Worm (Caenorhabditis elegans) whole organism, L1 larva: ENCODE results near the gene T04H1.12.

Experiments
- F16B12.6 ChIP-seq: fragments of 150-350 bp; optimal IDR thresholded peaks from 2 replicates; lab custom pipeline; 2014; ENCODE audit warnings: missing biosample characterization, missing genetic modification characterization
- aha-1 ChIP-seq: fragments of 150-350 bp; optimal IDR thresholded peaks from 2 replicates; lab custom pipeline; 2014; ENCODE audit warnings: missing biosample characterization, missing genetic modification characterization
- ama-1 ChIP-seq: fragments of 150-350 bp; optimal IDR thresholded peaks from 2 replicates; lab custom pipeline; 2014
- elt-2 ChIP-seq: sonication (generic microtip); optimal IDR thresholded peaks from 2 replicates; lab custom pipeline; 2016; ENCODE audit warnings: missing genetic modification characterization, mild to moderate bottlenecking, inconsistent platforms, missing compliant biosample characterization, missing genetic modification reagents
- fkh-10 ChIP-seq: sonication (generic microtip); optimal IDR thresholded peaks from 2 replicates; lab custom pipeline; 2017; ENCODE audit warnings: missing biosample characterization, missing genetic modification reagents, missing genetic modification characterization
- lin-35 ChIP-seq, 2 experiments: fragments of 150-350 bp; optimal IDR thresholded peaks; 2 replicates each; lab custom pipeline; 2014; ENCODE audit warnings: missing biosample characterization in 2 of 2, missing genetic modification characterization in 2 of 2, missing genetic modification reagents in 2 of 2
- mep-1 ChIP-seq: fragments of 150-350 bp; optimal IDR thresholded peaks from 2 replicates; lab custom pipeline; 2014; ENCODE audit warnings: missing biosample characterization, missing genetic modification characterization
- nhr-28 ChIP-seq: fragments of 150-350 bp; optimal IDR thresholded peaks from 2 replicates; lab custom pipeline; 2014; ENCODE audit warnings: missing biosample characterization, missing genetic modification characterization
- nhr-71 ChIP-seq: sonication (generic microtip); optimal IDR thresholded peaks from 2 replicates; lab custom pipeline; 2016; ENCODE audit warnings: mild to moderate bottlenecking, missing genetic modification characterization, moderate library complexity, missing compliant biosample characterization
- skn-1 ChIP-seq: fragments of 150-350 bp; optimal IDR thresholded peaks from 2 replicates; lab custom pipeline; 2014; ENCODE audit warnings: missing biosample characterization, missing genetic modification characterization

- TF ChIP-seq fkh-10 (GFP tag; lab: Kevin White, UChicago) (no peak), nhr-28 (tag; lab: Kevin White, UChicago) (no peak), lin-35 (GFP tag; optimal IDR thresholded peaks at IDR 0.05; lab: Kevin White, UChicago) (no peak), skn-1 (tag; lab: Kevin White, UChicago) (no peak), F16B12.6 (tag; lab: Kevin White, UChicago) (no peak), elt-2 (tag; lab: Kevin White, UChicago) (no peak), nhr-71 (tag; lab: Kevin White, UChicago) (no peak), aha-1 (no peak), mep-1 (tag; lab: Kevin White, UChicago) (no peak), ama-1 (lab: Kevin White, UChicago) (no peak)
Observed at ce11 chrV:12209951-12210350, 45.5 kb upstream of the T04H1.12 start.
